Worm (Caenorhabditis elegans) whole organism, mixed stage, embryonic: Measurements from ENCODE around the gene clec-132.

Experiments
- blmp-1 ChIP-seq: fragments of 150-350 bp; optimal IDR thresholded peaks from 2 replicates; lab custom pipeline; 2014; ENCODE audit warnings: missing biosample characterization, missing genetic modification characterization
- elt-1 ChIP-seq: sonication (generic microtip); optimal IDR thresholded peaks from 2 replicates; lab custom pipeline; 2017; ENCODE audit warnings: missing genetic modification characterization, mild to moderate bottlenecking, missing compliant biosample characterization, antibody characterized with exemption, moderate library complexity, borderline replicate concordance; ENCODE audit not compliant: insufficient read depth
- lsy-2 ChIP-seq: fragments of 150-350 bp; optimal IDR thresholded peaks from 2 replicates; lab custom pipeline; 2014; ENCODE audit warnings: missing biosample characterization, missing genetic modification characterization
- mep-1 ChIP-seq: fragments of 150-350 bp; optimal IDR thresholded peaks from 2 replicates; lab custom pipeline; 2017; ENCODE audit warnings: missing biosample characterization, missing genetic modification reagents, missing genetic modification characterization, inconsistent platforms
- nhr-2 ChIP-seq: fragments of 150-350 bp; optimal IDR thresholded peaks from 2 replicates; lab custom pipeline; 2014; ENCODE audit warnings: missing biosample characterization, missing genetic modification characterization
- nhr-237 ChIP-seq: fragments of 150-350 bp; optimal IDR thresholded peaks from 2 replicates; lab custom pipeline; 2014; ENCODE audit warnings: missing biosample characterization, missing genetic modification characterization
- nhr-76 ChIP-seq: sonication (generic microtip); optimal IDR thresholded peaks from 2 replicates; lab custom pipeline; 2017; ENCODE audit warnings: missing biosample characterization, missing genetic modification characterization
- ztf-11 ChIP-seq: fragments of 150-350 bp; optimal IDR thresholded peaks from 2 replicates; lab custom pipeline; 2014; ENCODE audit warnings: missing biosample characterization, missing genetic modification characterization

ce11 chrII:3557417-3557816 is 19.4 kb upstream of the clec-132 start, which contains the start of gene lgc-45:
- TF ChIP-seq mep-1 (tag; lab: Kevin White, UChicago) (no peak), elt-1 (tag; lab: Kevin White, UChicago) (no peak), nhr-76 (no peak), nhr-2 (tag; lab: Kevin White, UChicago) (no peak), ztf-11 (tag; lab: Kevin White, UChicago) (no peak), nhr-237 (tag; lab: Kevin White, UChicago) (no peak), lsy-2 (no peak), blmp-1 (tag; lab: Kevin White, UChicago) (no peak)
